Fruit fly (Drosophila melanogaster): ENCODE results near the gene Ctr1C.
A peak's percentile ranks its signal among the peaks of the same experiment; 100 is the strongest.

The Ctr1C gene

dm6 chr3R:30933894-30934434 lies 30.2 kb downstream of the Ctr1C start (continued):
- TF ChIP-seq pfk (GFP tag; optimal IDR thresholded peaks at IDR 0.05): no peak
- no peak for TF ChIP-seq lmd (GFP tag; IDR thresholded peaks at IDR 0.05)
- no peak for TF ChIP-seq cas (GFP tag; IDR thresholded peaks at IDR 0.05)
- peak; percentile 2 for TF ChIP-seq BtbVII (GFP tag; optimal IDR thresholded peaks at IDR 0.05)
- no peak for TF ChIP-seq YL-1 (GFP tag; optimal IDR thresholded peaks at IDR 0.05)
- TF ChIP-seq CG4617 (GFP tag; optimal IDR thresholded peaks at IDR 0.05; ENCODE audit: borderline replicate concordance): no peak
- no peak for TF ChIP-seq cad (GFP tag; optimal IDR thresholded peaks at IDR 0.05)
- TF ChIP-seq CG17186 (GFP tag; optimal IDR thresholded peaks at IDR 0.05): no peak
- TF ChIP-seq CG2889 (GFP tag; IDR thresholded peaks at IDR 0.05): no peak
- no peak for TF ChIP-seq Hr39 (optimal IDR thresholded peaks at IDR 0.05)
- peak; percentile 20 for TF ChIP-seq caup (GFP tag; optimal IDR thresholded peaks at IDR 0.05; ENCODE audit: severe bottlenecking)
- TF ChIP-seq dimm (GFP tag; IDR thresholded peaks at IDR 0.05): no peak
- no peak for TF ChIP-seq Gug (GFP tag; IDR thresholded peaks at IDR 0.05)
- TF ChIP-seq CG4404 (GFP tag; IDR thresholded peaks at IDR 0.05): no peak
- TF ChIP-seq ttk (GFP tag; IDR thresholded peaks at IDR 0.05): no peak
- TF ChIP-seq CG11093 (GFP tag; IDR thresholded peaks at IDR 0.05): no peak
- TF ChIP-seq CG18011 (GFP tag; optimal IDR thresholded peaks at IDR 0.05): no peak
- no peak for TF ChIP-seq CG9609 (GFP tag; optimal IDR thresholded peaks at IDR 0.05)
- TF ChIP-seq Med (GFP tag): peak; percentile 51
- TF ChIP-seq Drgx (GFP tag; IDR thresholded peaks at IDR 0.05): no peak
- TF ChIP-seq Mes4 (GFP tag; optimal IDR thresholded peaks at IDR 0.05): no peak
- TF ChIP-seq slp2 (GFP tag; optimal IDR thresholded peaks at IDR 0.05): no peak
- no peak for TF ChIP-seq unc-4 (GFP tag; IDR thresholded peaks at IDR 0.05; ENCODE audit: partially characterized antibody)
- peak; percentile 3 for TF ChIP-seq CG6765 (GFP tag; optimal IDR thresholded peaks at IDR 0.05)
- no peak for TF ChIP-seq Nf-YA (GFP tag; IDR thresholded peaks at IDR 0.05)
- TF ChIP-seq Nf-YC (tag; optimal IDR thresholded peaks at IDR 0.05): peak; percentile 87
- TF ChIP-seq ham (GFP tag; IDR thresholded peaks at IDR 0.05): no peak
- TF ChIP-seq so (GFP tag; IDR thresholded peaks at IDR 0.05): no peak
- TF ChIP-seq CG12219 (GFP tag; optimal IDR thresholded peaks at IDR 0.05): peak; percentile 4
- no peak for TF ChIP-seq MBD-R2 (GFP tag; IDR thresholded peaks at IDR 0.05)
- no peak for TF ChIP-seq CG8359 (GFP tag; optimal IDR thresholded peaks at IDR 0.05; ENCODE audit: borderline replicate concordance)
- no peak for TF ChIP-seq CG1529 (GFP tag; optimal IDR thresholded peaks at IDR 0.05)
- no peak for TF ChIP-seq twi (tag; optimal IDR thresholded peaks at IDR 0.05)
- TF ChIP-seq kni (GFP tag; optimal IDR thresholded peaks at IDR 0.05): no peak
- TF ChIP-seq HHEX (GFP tag; optimal IDR thresholded peaks at IDR 0.05): no peak
- no peak for TF ChIP-seq Dref (GFP tag; IDR thresholded peaks at IDR 0.05)
- TF ChIP-seq Hey (tag; optimal IDR thresholded peaks at IDR 0.05): peak; percentile 54
- TF ChIP-seq CG3838 (GFP tag; optimal IDR thresholded peaks at IDR 0.05): no peak
- TF ChIP-seq CG8290 (GFP tag; optimal IDR thresholded peaks at IDR 0.05): no peak
- TF ChIP-seq CG8290 (tag; optimal IDR thresholded peaks at IDR 0.05): peak in 1 of 2 experiments; percentile 12
- no peak for TF ChIP-seq aop (GFP tag; IDR thresholded peaks at IDR 0.05)
- TF ChIP-seq gcm (GFP tag; optimal IDR thresholded peaks at IDR 0.05): no peak
- TF ChIP-seq jigr1 (GFP tag; IDR thresholded peaks at IDR 0.05): no peak
- no peak for TF ChIP-seq CG8388 (GFP tag; optimal IDR thresholded peaks at IDR 0.05)
- TF ChIP-seq odd (GFP tag; optimal IDR thresholded peaks at IDR 0.05): peak; percentile 27
- no peak for TF ChIP-seq CG8281 (tag; optimal IDR thresholded peaks at IDR 0.05)
- no peak for TF ChIP-seq pnt (GFP tag; optimal IDR thresholded peaks at IDR 0.05)
- no peak for TF ChIP-seq Doc3 (GFP tag; IDR thresholded peaks at IDR 0.05; ENCODE audit: partially characterized antibody)
- no peak for TF ChIP-seq CG9876 (GFP tag; optimal IDR thresholded peaks at IDR 0.05)
- no peak for TF ChIP-seq CG12769 (tag; optimal IDR thresholded peaks at IDR 0.05)
- TF ChIP-seq zfh2 (GFP tag; optimal IDR thresholded peaks at IDR 0.05): no peak
- no peak for TF ChIP-seq Dad (GFP tag; optimal IDR thresholded peaks at IDR 0.05)

Data from whole organism, embryonic.